Worm (Caenorhabditis elegans) whole organism, L4 larva: ENCODE data around the gene clec-139.

Experiments used
- R02D3.7 ChIP-seq: fragments of 150-350 bp; sonication (generic microtip); optimal IDR thresholded peaks from 3 replicates; lab custom pipeline; 2014; ENCODE audit warnings: missing biosample characterization, missing genetic modification characterization
- ZK546.5 ChIP-seq, 2 experiments: sonication (generic microtip); optimal IDR thresholded peaks; 2 replicates each; lab custom pipeline; 2017; ENCODE audit warnings: missing biosample characterization in 2 of 2, missing genetic modification characterization in 2 of 2
- ama-1 ChIP-seq: fragments of 150-350 bp; optimal IDR thresholded peaks from 2 replicates; lab custom pipeline; 2014; ENCODE audit warnings: inconsistent platforms, mixed read lengths
- ceh-82 ChIP-seq: sonication (generic microtip); optimal IDR thresholded peaks from 2 replicates; lab custom pipeline; 2017; ENCODE audit warnings: missing biosample characterization, missing genetic modification characterization
- lin-13 ChIP-seq: fragments of 150-350 bp; optimal IDR thresholded peaks from 2 replicates; lab custom pipeline; 2014; ENCODE audit warnings: missing biosample characterization, missing genetic modification reagents, missing genetic modification characterization
- mxl-3 ChIP-seq: fragments of 200-800 bp; sonication (Bioruptor generic); optimal IDR thresholded peaks from 2 replicates; lab custom pipeline; 2018; ENCODE audit warnings: mild to moderate bottlenecking, missing genetic modification characterization, missing compliant biosample characterization
- nhr-6 ChIP-seq: fragments of 150-350 bp; optimal IDR thresholded peaks from 2 replicates; lab custom pipeline; 2014; ENCODE audit warnings: missing biosample characterization, missing genetic modification characterization
- snpc-4 ChIP-seq: fragments of 150-350 bp; optimal IDR thresholded peaks from 2 replicates; lab custom pipeline; 2014; ENCODE audit warnings: missing biosample characterization, missing genetic modification characterization
- ztf-11 ChIP-seq: fragments of 150-350 bp; optimal IDR thresholded peaks from 2 replicates; lab custom pipeline; 2014; ENCODE audit warnings: missing biosample characterization, missing genetic modification characterization

DNA sequence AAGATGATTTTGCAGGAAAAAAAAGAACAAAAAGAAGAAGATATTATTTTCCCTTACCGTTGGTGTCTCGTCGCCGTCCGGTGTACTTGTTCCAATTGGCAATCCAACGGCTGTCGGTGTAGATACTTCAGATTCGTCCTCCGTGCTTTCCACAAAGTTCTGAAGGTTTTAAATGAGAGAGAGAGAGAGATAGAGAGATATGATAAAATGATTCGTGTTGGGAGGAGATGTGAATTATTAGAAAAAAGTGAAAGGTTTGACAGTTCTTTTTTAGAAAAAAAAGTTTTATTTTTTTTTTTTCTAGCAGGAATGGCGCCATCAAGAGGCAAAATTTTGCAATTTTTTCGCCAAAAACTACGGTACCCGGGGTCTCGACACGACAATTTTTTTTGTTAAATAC lies 21.3 kb downstream of the clec-139 start:
- no peak for TF ChIP-seq ama-1 (lab: Kevin White, UChicago)
- TF ChIP-seq snpc-4 = no peak
- TF ChIP-seq nhr-6 (tag; lab: Kevin White, UChicago) = no peak
- no peak for TF ChIP-seq lin-13 (GFP tag; lab: Kevin White, UChicago)
- TF ChIP-seq ZK546.5 (tag; optimal IDR thresholded peaks at IDR 0.05; lab: Kevin White, UChicago) = no peak
- TF ChIP-seq R02D3.7 (tag; lab: Kevin White, UChicago) = no peak
- no peak for TF ChIP-seq mxl-3 (GFP tag; lab: Kevin White, UChicago)
- no peak for TF ChIP-seq ceh-82 (tag; lab: Kevin White, UChicago)
- TF ChIP-seq ztf-11 (tag; lab: Kevin White, UChicago) = no peak
